Worm (Caenorhabditis elegans) whole organism, L1 larva: ENCODE measurements around the gene clec-215.

Experiments
- C04F5.9 ChIP-seq: sonication (generic microtip); optimal IDR thresholded peaks from 2 replicates; lab custom pipeline; 2016; ENCODE audit warnings: missing genetic modification characterization, missing compliant biosample characterization
- C16A3.4 ChIP-seq: fragments of 150-350 bp; optimal IDR thresholded peaks from 2 replicates; lab custom pipeline; 2014; ENCODE audit warnings: missing biosample characterization, missing genetic modification characterization
- C34B4.2 ChIP-seq: sonication (generic microtip); optimal IDR thresholded peaks from 2 replicates; lab custom pipeline; 2017; ENCODE audit warnings: mild to moderate bottlenecking, missing genetic modification characterization, missing compliant biosample characterization
- F16B12.6 ChIP-seq: fragments of 150-350 bp; optimal IDR thresholded peaks from 2 replicates; lab custom pipeline; 2014; ENCODE audit warnings: missing biosample characterization, missing genetic modification characterization
- Y116A8C.19 ChIP-seq: sonication (generic microtip); optimal IDR thresholded peaks from 2 replicates; lab custom pipeline; 2016; ENCODE audit warnings: missing compliant biosample characterization, missing genetic modification characterization, borderline replicate concordance
- alr-1 ChIP-seq: fragments of 200-800 bp; sonication (Bioruptor generic); optimal IDR thresholded peaks from 2 replicates; lab custom pipeline; 2018; ENCODE audit warnings: borderline replicate concordance, mild to moderate bottlenecking, missing genetic modification characterization, missing compliant biosample characterization
- aly-2 ChIP-seq: fragments of 150-350 bp; optimal IDR thresholded peaks from 2 replicates; lab custom pipeline; 2014; ENCODE audit warnings: missing biosample characterization, missing genetic modification characterization
- dsc-1 ChIP-seq: sonication (generic microtip); optimal IDR thresholded peaks from 2 replicates; lab custom pipeline; 2016; ENCODE audit warnings: mild to moderate bottlenecking, missing genetic modification characterization, missing compliant biosample characterization
- efl-1 ChIP-seq, 4 experiments: fragments of 150-350 bp; optimal IDR thresholded peaks in 3 of 4; peaks in 1 of 4; 1 replicate in 1 of 4; 2 replicates in 3 of 4; lab custom pipeline; 2014; ENCODE audit warnings: missing biosample characterization in 2 of 4, missing genetic modification characterization in 2 of 4, missing genetic modification reagents in 2 of 4
- efl-3 ChIP-seq: fragments of 200-800 bp; sonication (Bioruptor generic); optimal IDR thresholded peaks from 2 replicates; lab custom pipeline; 2018; ENCODE audit warnings: mild to moderate bottlenecking, missing genetic modification characterization, missing compliant biosample characterization
- elt-2 ChIP-seq: sonication (generic microtip); optimal IDR thresholded peaks from 2 replicates; lab custom pipeline; 2016; ENCODE audit warnings: missing genetic modification characterization, mild to moderate bottlenecking, inconsistent platforms, missing compliant biosample characterization, missing genetic modification reagents
- elt-3 ChIP-seq, 6 experiments: fragments of 150-350 bp in 1 of 6; sonication (generic microtip); optimal IDR thresholded peaks; 2 replicates each; lab custom pipeline; 2017 to 2018; ENCODE audit warnings: missing biosample characterization in 6 of 6, missing genetic modification characterization in 6 of 6, inconsistent platforms in 1 of 6
- ets-5 ChIP-seq: fragments of 200-800 bp; sonication (Bioruptor generic); IDR thresholded peaks from 2 replicates; pipeline ENCODE4 v1.3.6; 2022; ENCODE audit warnings: missing genetic modification characterization, missing compliant biosample characterization
- grh-1 ChIP-seq: fragments of 200-800 bp; sonication (Bioruptor generic); IDR thresholded peaks from 2 replicates; pipeline ENCODE4 v1.3.6; 2022; ENCODE audit warnings: missing genetic modification reagents, missing genetic modification characterization, missing compliant biosample characterization
- hlh-4 ChIP-seq: sonication (generic microtip); optimal IDR thresholded peaks from 2 replicates; lab custom pipeline; 2016; ENCODE audit warnings: mild to moderate bottlenecking, missing genetic modification characterization, missing compliant biosample characterization
- hpl-2 ChIP-seq: fragments of 150-350 bp; optimal IDR thresholded peaks from 2 replicates; lab custom pipeline; 2014; ENCODE audit warnings: missing biosample characterization, missing genetic modification reagents, missing genetic modification characterization
- irx-1 ChIP-seq: sonication (generic microtip); optimal IDR thresholded peaks from 2 replicates; lab custom pipeline; 2016; ENCODE audit warnings: missing genetic modification characterization, missing compliant biosample characterization
- isw-1 ChIP-seq: fragments of 200-800 bp; sonication (Bioruptor generic); IDR thresholded peaks from 2 replicates; pipeline ENCODE4 v1.3.6; 2022; ENCODE audit warnings: missing genetic modification characterization, missing compliant biosample characterization
- jun-1 ChIP-seq: fragments of 150-350 bp; optimal IDR thresholded peaks from 2 replicates; lab custom pipeline; 2014; ENCODE audit warnings: missing biosample characterization, missing genetic modification reagents, missing genetic modification characterization
- lin-15B ChIP-seq: fragments of 150-350 bp; sonication (generic microtip); optimal IDR thresholded peaks from 3 replicates; lab custom pipeline; 2014; ENCODE audit warnings: missing biosample characterization, missing genetic modification characterization
- lsy-2 ChIP-seq, 2 experiments: fragments of 150-350 bp; optimal IDR thresholded peaks; 2 replicates each; lab custom pipeline; 2014; ENCODE audit warnings: missing biosample characterization in 2 of 2, missing genetic modification characterization in 2 of 2
- nhr-12 ChIP-seq: sonication (generic microtip); optimal IDR thresholded peaks from 2 replicates; lab custom pipeline; 2017; ENCODE audit warnings: missing biosample characterization, missing genetic modification characterization
- nhr-19 ChIP-seq: fragments of 200-800 bp; sonication (Bioruptor generic); conservative IDR thresholded peaks from 2 replicates; pipeline ENCODE4 v1.3.6; 2022; ENCODE audit warnings: missing genetic modification characterization, missing compliant biosample characterization
- nhr-20 ChIP-seq: sonication (generic microtip); optimal IDR thresholded peaks from 2 replicates; lab custom pipeline; 2016; ENCODE audit warnings: mild to moderate bottlenecking, missing genetic modification characterization, missing compliant biosample characterization
- nhr-28 ChIP-seq: fragments of 150-350 bp; optimal IDR thresholded peaks from 2 replicates; lab custom pipeline; 2014; ENCODE audit warnings: missing biosample characterization, missing genetic modification characterization
- nhr-71 ChIP-seq: sonication (generic microtip); optimal IDR thresholded peaks from 2 replicates; lab custom pipeline; 2016; ENCODE audit warnings: mild to moderate bottlenecking, missing genetic modification characterization, moderate library complexity, missing compliant biosample characterization
- nhr-76 ChIP-seq: sonication (generic microtip); optimal IDR thresholded peaks from 2 replicates; lab custom pipeline; 2017; ENCODE audit warnings: missing biosample characterization, missing genetic modification characterization
- snpc-4 ChIP-seq: fragments of 150-350 bp; optimal IDR thresholded peaks from 2 replicates; lab custom pipeline; 2014; ENCODE audit warnings: missing biosample characterization, missing genetic modification characterization
- sptf-1 ChIP-seq: fragments of 150-350 bp; optimal IDR thresholded peaks from 2 replicates; lab custom pipeline; 2014; ENCODE audit warnings: missing biosample characterization, missing genetic modification characterization
- swsn-7 ChIP-seq: sonication (generic microtip); optimal IDR thresholded peaks from 2 replicates; lab custom pipeline; 2016; ENCODE audit warnings: missing genetic modification characterization, missing compliant biosample characterization
- unc-130 ChIP-seq: fragments of 150-350 bp; optimal IDR thresholded peaks from 2 replicates; lab custom pipeline; 2017; ENCODE audit warnings: missing biosample characterization, missing genetic modification characterization, inconsistent platforms
- unc-30 ChIP-seq: sonication (generic microtip); optimal IDR thresholded peaks from 2 replicates; lab custom pipeline; 2017; ENCODE audit warnings: missing biosample characterization, missing genetic modification characterization
- unc-62 ChIP-seq: fragments of 150-350 bp; optimal IDR thresholded peaks from 2 replicates; lab custom pipeline; 2014; ENCODE audit warnings: missing biosample characterization, missing genetic modification reagents, missing genetic modification characterization
- unc-86 ChIP-seq: sonication (generic microtip); optimal IDR thresholded peaks from 2 replicates; lab custom pipeline; 2016; ENCODE audit warnings: missing genetic modification characterization, missing compliant biosample characterization
- unc-98 ChIP-seq: fragments of 200-800 bp; sonication (Bioruptor generic); IDR thresholded peaks from 2 replicates; pipeline ENCODE4 v1.3.6; 2022; ENCODE audit warnings: missing genetic modification characterization, missing compliant biosample characterization

clec-215 gene

ce11 chrV:7643416-7643815 is 31.3 kb downstream of the clec-215 start, which contains the start of gene F07C4.11:
Gene F07C4.11, minus strand, starts transcription at chrV:7643516.
- TF ChIP-seq snpc-4 (tag; lab: Kevin White, UChicago) (no peak), elt-3 (tag; optimal IDR thresholded peaks at IDR 0.05; lab: Kevin White, UChicago) (no peak), efl-3 (no peak), lin-15B (tag; lab: Kevin White, UChicago) (no peak), jun-1 (tag; lab: Kevin White, UChicago) (no peak), nhr-28 (tag; lab: Kevin White, UChicago) (no peak), ets-5 (no peak), efl-1 (optimal IDR thresholded peaks at IDR 0.05; lab: Kevin White, UChicago) (no peak), efl-1 (GFP tag; optimal IDR thresholded peaks at IDR 0.05 in 1 of 2; lab: Kevin White, UChicago) (no peak), swsn-7 (no peak), elt-2 (tag; lab: Kevin White, UChicago) (no peak), hlh-4 (no peak), unc-130 (tag; lab: Kevin White, UChicago) (no peak)

ce11 chrV:7645454-7645853 is 33.3 kb downstream of the clec-215 start, which contains the start of gene str-47:
Gene str-47, plus strand, starts transcription at chrV:7645754.
- TF ChIP-seq unc-30 (tag; lab: Kevin White, UChicago) (no peak), dsc-1 (tag; lab: Kevin White, UChicago) (no peak)

- TF ChIP-seq efl-1 (optimal IDR thresholded peaks at IDR 0.05; lab: Kevin White, UChicago) = no peak
- peak in 1 of 2 experiments; percentile 57 for TF ChIP-seq efl-1 (GFP tag; optimal IDR thresholded peaks at IDR 0.05 in 1 of 2; lab: Kevin White, UChicago)
- TF ChIP-seq nhr-20 (tag; lab: Kevin White, UChicago) = no peak
- no peak for TF ChIP-seq C04F5.9 (tag; lab: Kevin White, UChicago)
- TF ChIP-seq nhr-76 (tag; lab: Kevin White, UChicago) = no peak
- TF ChIP-seq unc-86 = no peak
- TF ChIP-seq nhr-28 (tag; lab: Kevin White, UChicago) = no peak
- no peak for TF ChIP-seq C16A3.4 (tag; lab: Kevin White, UChicago)
- TF ChIP-seq nhr-19 = no peak
Measured at ce11 chrV:7647147-7647546, 35.0 kb downstream of the clec-215 start.

ce11 chrV:7649963-7650362 is 37.8 kb downstream of the clec-215 start:
- TF ChIP-seq F16B12.6 (tag; lab: Kevin White, UChicago) = no peak

ce11 chrV:7651757-7652156 is 39.6 kb downstream of the clec-215 start, which contains the start of gene srh-234:
Gene srh-234, minus strand, starts transcription at chrV:7651857.
- TF ChIP-seq snpc-4 (tag; lab: Kevin White, UChicago) = no peak
- no peak for TF ChIP-seq sptf-1 (tag; lab: Kevin White, UChicago)
- no peak for TF ChIP-seq grh-1
- no peak for TF ChIP-seq unc-62 (GFP tag; lab: Kevin White, UChicago)
- no peak for TF ChIP-seq aly-2 (tag; lab: Kevin White, UChicago)
- no peak for TF ChIP-seq lin-15B (tag; lab: Kevin White, UChicago)
- TF ChIP-seq hpl-2 (GFP tag; lab: Kevin White, UChicago) = no peak
- no peak for TF ChIP-seq dsc-1 (tag; lab: Kevin White, UChicago)
- no peak for TF ChIP-seq nhr-12
- TF ChIP-seq isw-1 = no peak
- TF ChIP-seq Y116A8C.19 (tag; lab: Kevin White, UChicago) = no peak
- TF ChIP-seq alr-1 (tag; lab: Kevin White, UChicago) = no peak
- TF ChIP-seq irx-1 = no peak
- TF ChIP-seq nhr-71 = no peak
- TF ChIP-seq elt-3 (tag; optimal IDR thresholded peaks at IDR 0.05; lab: Kevin White, UChicago) = no peak
- no peak for TF ChIP-seq unc-98
- TF ChIP-seq lsy-2 (tag; optimal IDR thresholded peaks at IDR 0.05; lab: Kevin White, UChicago) = no peak
- TF ChIP-seq C34B4.2 (tag; lab: Kevin White, UChicago) = no peak
